Worm (Caenorhabditis elegans): ENCODE measurements around the gene Y38F2AL.12.

ce11 chrIV:2284462-2285047 is 31.8 kb upstream of the Y38F2AL.12 start:
- TF ChIP-seq tbx-11 (GFP tag; IDR thresholded peaks at IDR 0.05) (no peak), pes-1 (GFP tag; IDR thresholded peaks at IDR 0.05) (0 out of 2 replicates have a peak, but pooled peaks have one; percentile 4), hnd-1 (tag; optimal IDR thresholded peaks at IDR 0.05) (no peak), ama-1 (optimal IDR thresholded peaks at IDR 0.05) (no peak), scrt-1 (GFP tag; IDR thresholded peaks at IDR 0.05) (no peak), aly-1 (tag; optimal IDR thresholded peaks at IDR 0.05) (no peak), flt-1 (GFP tag; IDR thresholded peaks at IDR 0.05) (no peak), ceh-13 (GFP tag; optimal IDR thresholded peaks at IDR 0.05) (no peak)
